Worm (Caenorhabditis elegans) whole organism, L2 larva: ENCODE measurements around the gene C44B12.6.

ENCODE experiments used
- F13H6.1 ChIP-seq: sonication (generic microtip); optimal IDR thresholded peaks from 2 replicates; lab custom pipeline; 2016; ENCODE audit warnings: missing genetic modification characterization, missing compliant biosample characterization
- R02D3.7 ChIP-seq: fragments of 150-350 bp; optimal IDR thresholded peaks from 2 replicates; lab custom pipeline; 2014; ENCODE audit warnings: missing biosample characterization, missing genetic modification characterization
- Y55F3AM.14 ChIP-seq: fragments of 200-800 bp; sonication (Bioruptor generic); optimal IDR thresholded peaks from 2 replicates; lab custom pipeline; 2018; ENCODE audit warnings: mild to moderate bottlenecking, missing genetic modification characterization, missing compliant biosample characterization
- ZK546.5 ChIP-seq: sonication (generic microtip); optimal IDR thresholded peaks from 2 replicates; lab custom pipeline; 2017; ENCODE audit warnings: missing biosample characterization, missing genetic modification characterization
- alr-1 ChIP-seq: fragments of 150-350 bp; optimal IDR thresholded peaks from 2 replicates; lab custom pipeline; 2014; ENCODE audit warnings: missing biosample characterization, missing genetic modification characterization
- aly-2 ChIP-seq: fragments of 150-350 bp; optimal IDR thresholded peaks from 2 replicates; lab custom pipeline; 2014; ENCODE audit warnings: missing biosample characterization, missing genetic modification characterization
- ama-1 ChIP-seq: fragments of 150-350 bp; optimal IDR thresholded peaks from 2 replicates; lab custom pipeline; 2018; ENCODE audit warnings: inconsistent platforms
- ceh-16 ChIP-seq: fragments of 150-350 bp; optimal IDR thresholded peaks from 2 replicates; lab custom pipeline; 2014; ENCODE audit warnings: missing biosample characterization, missing genetic modification characterization
- ceh-82 ChIP-seq: fragments of 150-350 bp; optimal IDR thresholded peaks from 2 replicates; lab custom pipeline; 2014; ENCODE audit warnings: missing biosample characterization, missing genetic modification characterization
- elt-1 ChIP-seq: fragments of 150-350 bp; optimal IDR thresholded peaks from 2 replicates; lab custom pipeline; 2014; ENCODE audit warnings: missing biosample characterization, missing genetic modification characterization
- elt-3 ChIP-seq: sonication (generic microtip); optimal IDR thresholded peaks from 2 replicates; lab custom pipeline; 2017; ENCODE audit warnings: missing biosample characterization, missing genetic modification characterization
- gmeb-1 ChIP-seq: fragments of 150-350 bp; optimal IDR thresholded peaks from 2 replicates; lab custom pipeline; 2014; ENCODE audit warnings: missing biosample characterization, missing genetic modification characterization
- lin-39 ChIP-seq: fragments of 150-350 bp; optimal IDR thresholded peaks from 2 replicates; lab custom pipeline; 2014; ENCODE audit warnings: missing biosample characterization, missing genetic modification reagents, missing genetic modification characterization
- lsy-2 ChIP-seq, 2 experiments: fragments of 150-350 bp in 1 of 2; sonication (generic microtip) in 1 of 2; optimal IDR thresholded peaks; 2 replicates each; lab custom pipeline; 2014 to 2017; ENCODE audit warnings: missing biosample characterization in 2 of 2, missing genetic modification characterization in 2 of 2
- mab-5 ChIP-seq: fragments of 150-350 bp; optimal IDR thresholded peaks from 2 replicates; lab custom pipeline; 2014; ENCODE audit warnings: missing biosample characterization, missing genetic modification characterization
- mbf-1 ChIP-seq: sonication (generic microtip); optimal IDR thresholded peaks from 2 replicates; lab custom pipeline; 2017; ENCODE audit warnings: missing biosample characterization, missing genetic modification characterization
- nhr-10 ChIP-seq: sonication (generic microtip); optimal IDR thresholded peaks from 2 replicates; lab custom pipeline; 2017; ENCODE audit warnings: missing biosample characterization, missing genetic modification characterization
- nhr-129 ChIP-seq: fragments of 150-350 bp; optimal IDR thresholded peaks from 2 replicates; lab custom pipeline; 2014; ENCODE audit warnings: missing biosample characterization, missing genetic modification characterization
- nhr-21 ChIP-seq: fragments of 150-350 bp; optimal IDR thresholded peaks from 2 replicates; lab custom pipeline; 2014; ENCODE audit warnings: missing biosample characterization, missing genetic modification characterization
- nhr-23 ChIP-seq: fragments of 150-350 bp; optimal IDR thresholded peaks from 2 replicates; lab custom pipeline; 2014; ENCODE audit warnings: missing biosample characterization, missing genetic modification reagents, missing genetic modification characterization
- nhr-237 ChIP-seq: fragments of 150-350 bp; optimal IDR thresholded peaks from 2 replicates; lab custom pipeline; 2014; ENCODE audit warnings: missing biosample characterization, missing genetic modification characterization
- nhr-25 ChIP-seq: fragments of 150-350 bp; sonication (generic microtip); optimal IDR thresholded peaks from 3 replicates; lab custom pipeline; 2014; ENCODE audit warnings: missing biosample characterization, missing genetic modification characterization
- nhr-6 ChIP-seq: fragments of 150-350 bp; optimal IDR thresholded peaks from 2 replicates; lab custom pipeline; 2014; ENCODE audit warnings: missing biosample characterization, missing genetic modification characterization
- nhr-77 ChIP-seq: fragments of 150-350 bp; optimal IDR thresholded peaks from 2 replicates; lab custom pipeline; 2014; ENCODE audit warnings: missing biosample characterization, missing genetic modification characterization
- sma-3 ChIP-seq: sonication (generic microtip); optimal IDR thresholded peaks from 2 replicates; lab custom pipeline; 2016; ENCODE audit warnings: missing genetic modification reagents, missing genetic modification characterization, missing compliant biosample characterization
- sma-9 ChIP-seq, 2 experiments: fragments of 150-350 bp in 1 of 2; sonication (generic microtip) in 1 of 2; optimal IDR thresholded peaks; 2 replicates each; lab custom pipeline; 2014 to 2016; ENCODE audit warnings: missing genetic modification characterization in 2 of 2, mild to moderate bottlenecking in 1 of 2, missing biosample characterization in 1 of 2, missing compliant biosample characterization in 1 of 2, missing genetic modification reagents in 1 of 2, moderate library complexity in 1 of 2
- snpc-4 ChIP-seq: fragments of 150-350 bp; optimal IDR thresholded peaks from 2 replicates; lab custom pipeline; 2014; ENCODE audit warnings: missing biosample characterization, missing genetic modification characterization
- unc-39 ChIP-seq: fragments of 150-350 bp; optimal IDR thresholded peaks from 2 replicates; lab custom pipeline; 2014; ENCODE audit warnings: missing biosample characterization, missing genetic modification characterization
- unc-62 ChIP-seq: fragments of 150-350 bp; optimal IDR thresholded peaks from 2 replicates; lab custom pipeline; 2014; ENCODE audit warnings: missing biosample characterization, missing genetic modification reagents, missing genetic modification characterization
- zag-1 ChIP-seq: fragments of 150-350 bp; optimal IDR thresholded peaks from 2 replicates; lab custom pipeline; 2014; ENCODE audit warnings: missing biosample characterization, missing genetic modification characterization
- ztf-4 ChIP-seq: fragments of 150-350 bp; optimal IDR thresholded peaks from 2 replicates; lab custom pipeline; 2014; ENCODE audit warnings: missing biosample characterization, missing genetic modification characterization

The C44B12.6 gene

DNA sequence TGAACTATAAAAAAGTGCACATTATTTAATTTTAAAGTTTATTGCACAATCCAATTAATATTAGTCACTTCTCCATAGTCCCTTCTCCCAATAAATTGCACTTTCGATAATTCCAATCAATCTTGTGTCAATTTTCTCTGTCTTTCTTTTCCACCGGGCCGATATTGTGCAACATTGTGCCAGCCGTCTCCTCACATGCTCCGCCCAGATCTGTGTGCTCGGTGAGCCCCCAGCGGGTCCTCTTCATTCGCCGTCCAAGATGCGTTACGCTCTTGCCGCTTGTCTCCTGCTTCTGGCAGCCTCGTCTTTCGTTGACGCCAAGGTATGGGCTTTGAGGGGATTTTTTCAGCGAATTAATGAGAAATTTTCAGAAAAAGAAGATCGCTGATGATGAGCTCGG is 29.4 kb downstream of the C44B12.6 start, which contains the start of gene ost-1:
Gene ost-1 (plus strand): TSS at position 207 of the 400 bp plus-strand sequence.
- peak; percentile 31 for TF ChIP-seq F13H6.1
- no peak for TF ChIP-seq nhr-23 (tag; lab: Kevin White, UChicago)
- TF ChIP-seq nhr-129 = peak; percentile 35
- TF ChIP-seq sma-9 (GFP tag; optimal IDR thresholded peaks at IDR 0.05; lab: Kevin White, UChicago) = peak; percentile 3
- TF ChIP-seq sma-9 (tag; optimal IDR thresholded peaks at IDR 0.05; lab: Kevin White, UChicago) = no peak

DNA sequence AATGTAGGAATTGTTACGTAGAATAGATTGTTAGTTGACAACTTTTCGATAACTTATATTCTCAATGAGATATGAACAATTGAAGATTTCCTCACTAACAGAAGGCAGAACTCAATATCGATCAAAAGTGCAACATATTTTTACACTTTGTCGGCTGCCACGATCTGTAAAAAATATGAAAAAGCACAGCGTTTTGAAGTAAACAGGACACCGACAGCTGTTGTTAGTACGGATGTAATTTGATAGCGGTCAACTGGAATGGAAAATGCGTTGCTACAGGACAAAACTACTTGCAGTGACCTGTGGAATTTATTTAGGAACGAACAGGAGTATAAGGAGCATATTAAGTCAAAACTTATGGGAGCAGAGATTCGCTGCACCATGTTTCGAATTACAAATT is 30.6 kb downstream of the C44B12.6 start:
- TF ChIP-seq elt-3 (tag; lab: Kevin White, UChicago) (no peak), F13H6.1 (peak; percentile 52), nhr-21 (no peak)

DNA sequence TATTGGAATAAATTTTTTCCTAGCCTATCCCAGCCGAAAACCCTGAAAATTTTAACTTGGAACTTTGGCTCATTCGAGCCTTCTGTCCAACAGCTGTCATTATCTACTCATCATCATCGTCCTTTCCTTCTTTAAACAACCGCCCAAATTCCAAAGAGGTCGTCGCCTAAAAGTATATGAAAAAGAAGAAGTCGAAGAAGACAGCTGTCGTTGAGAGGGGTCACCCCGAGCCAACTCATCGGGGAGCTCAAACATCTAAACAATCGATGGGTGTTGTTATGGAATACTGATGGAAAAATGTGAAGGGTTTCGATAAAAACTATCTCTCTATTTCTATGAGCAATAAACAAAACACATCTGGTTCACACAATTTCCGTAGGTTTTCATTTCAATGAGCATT is 31.5 kb downstream of the C44B12.6 start:
- TF ChIP-seq F13H6.1 (peak; percentile 46), nhr-129 (peak; percentile 47), sma-9 (GFP tag; optimal IDR thresholded peaks at IDR 0.05; lab: Kevin White, UChicago) (peak; percentile 2), sma-9 (tag; optimal IDR thresholded peaks at IDR 0.05; lab: Kevin White, UChicago) (no peak), unc-62 (GFP tag; lab: Kevin White, UChicago) (no peak)

DNA sequence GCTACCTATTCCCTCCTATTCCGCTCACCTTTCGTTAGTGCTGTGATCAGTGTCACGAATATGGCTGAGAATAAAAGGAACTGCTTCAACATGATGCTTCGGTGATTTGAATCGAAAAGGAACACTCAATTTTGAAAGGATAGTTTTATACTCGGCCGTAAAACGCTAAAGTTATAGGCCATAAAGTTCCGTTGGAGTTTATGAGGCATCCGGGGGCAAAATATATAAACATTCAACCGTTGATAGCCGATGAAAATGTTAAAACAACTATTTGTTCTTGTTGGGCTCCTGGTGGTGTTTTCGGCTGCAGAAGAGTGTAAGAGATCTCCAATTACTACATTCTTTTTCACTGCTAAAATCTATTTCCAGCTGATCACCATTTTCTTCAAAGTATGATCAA is 32.0 kb downstream of the C44B12.6 start, which contains the start of the genes C44B12.9 and C44B12.3:
Gene C44B12.9 (minus strand): TSS at position 101 of the 400 bp plus-strand sequence.
Gene C44B12.3 (plus strand): TSS at position 249 of the 400 bp plus-strand sequence.
- TF ChIP-seq mab-5 (tag; lab: Kevin White, UChicago) (no peak), ZK546.5 (tag; lab: Kevin White, UChicago) (no peak), zag-1 (tag; lab: Kevin White, UChicago) (no peak), mbf-1 (tag; lab: Kevin White, UChicago) (no peak), sma-3 (GFP tag; lab: Kevin White, UChicago) (no peak), unc-39 (tag; lab: Kevin White, UChicago) (no peak), ztf-4 (tag; lab: Kevin White, UChicago) (no peak), lin-39 (no peak), lsy-2 (tag; optimal IDR thresholded peaks at IDR 0.05; lab: Kevin White, UChicago) (no peak), Y55F3AM.14 (GFP tag; lab: Kevin White, UChicago) (no peak), sma-9 (GFP tag; optimal IDR thresholded peaks at IDR 0.05; lab: Kevin White, UChicago) (no peak), sma-9 (tag; optimal IDR thresholded peaks at IDR 0.05; lab: Kevin White, UChicago) (no peak), nhr-77 (tag; lab: Kevin White, UChicago) (no peak), ama-1 (lab: Kevin White, UChicago) (no peak), F13H6.1 (no peak), elt-1 (tag; lab: Kevin White, UChicago) (no peak)

DNA sequence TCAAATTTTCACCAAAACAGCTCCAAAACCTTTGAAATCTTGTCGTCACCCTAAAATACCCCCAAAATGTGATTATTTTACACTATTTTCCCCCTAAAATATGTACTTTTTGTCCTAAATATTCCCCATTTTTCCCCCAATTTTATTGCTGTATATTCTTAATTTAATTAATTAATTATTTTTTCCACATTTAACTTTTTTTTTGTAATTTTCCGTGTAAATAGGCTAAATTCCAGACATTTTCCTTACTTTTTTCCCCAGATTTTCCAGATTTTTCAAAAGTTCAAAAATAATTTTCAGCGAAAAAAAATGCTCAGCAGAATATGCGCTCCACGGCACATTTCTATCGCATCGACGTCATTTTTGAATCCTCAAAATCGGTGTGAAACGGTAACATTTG is 39.4 kb downstream of the C44B12.6 start, which contains the start of gene cox-18:
Gene cox-18 (plus strand): TSS at position 301 of the 400 bp plus-strand sequence.
- TF ChIP-seq R02D3.7 (tag; lab: Kevin White, UChicago) = no peak
- no peak for TF ChIP-seq nhr-77 (tag; lab: Kevin White, UChicago)
- no peak for TF ChIP-seq F13H6.1
- no peak for TF ChIP-seq nhr-237
- TF ChIP-seq sma-9 (GFP tag; optimal IDR thresholded peaks at IDR 0.05; lab: Kevin White, UChicago) = no peak
- no peak for TF ChIP-seq sma-9 (tag; optimal IDR thresholded peaks at IDR 0.05; lab: Kevin White, UChicago)
- TF ChIP-seq ceh-16 = no peak
- TF ChIP-seq snpc-4 (tag; lab: Kevin White, UChicago) = no peak

DNA sequence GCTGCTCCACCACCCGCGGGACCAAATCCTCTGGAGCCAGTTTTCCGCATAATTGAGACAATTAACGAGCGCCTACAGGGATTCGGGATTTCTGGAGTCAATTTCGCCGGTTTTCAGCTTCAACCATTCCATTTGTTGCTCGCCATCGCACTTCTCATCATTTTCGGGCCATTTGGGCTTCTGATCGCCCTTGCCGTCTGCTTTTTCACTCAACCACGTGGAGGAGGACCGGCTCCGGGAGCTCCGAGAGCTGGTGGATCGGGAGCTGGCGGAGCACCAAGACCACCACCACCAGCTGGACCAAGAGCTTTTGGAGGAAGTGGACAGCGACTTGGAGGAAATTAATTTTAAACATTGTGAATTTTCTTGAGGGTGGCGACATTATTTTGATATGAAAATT is 40.4 kb downstream of the C44B12.6 start:
- TF ChIP-seq nhr-25 (tag; lab: Kevin White, UChicago) (no peak), ZK546.5 (tag; lab: Kevin White, UChicago) (no peak), alr-1 (no peak), nhr-10 (tag; lab: Kevin White, UChicago) (no peak), nhr-129 (no peak), aly-2 (tag; lab: Kevin White, UChicago) (no peak), gmeb-1 (tag; lab: Kevin White, UChicago) (no peak), ceh-82 (no peak), nhr-23 (tag; lab: Kevin White, UChicago) (no peak), nhr-6 (tag; lab: Kevin White, UChicago) (no peak)
